Worm (Caenorhabditis elegans) whole organism, L2 larva: ENCODE measurements around the gene F35D2.2.
A peak's percentile ranks its signal among the peaks of the same experiment; 100 is the strongest.

Experiments used
- C34F6.9 ChIP-seq: fragments of 150-350 bp; optimal IDR thresholded peaks from 2 replicates; lab custom pipeline; 2014; ENCODE audit warnings: missing biosample characterization, missing genetic modification characterization
- F13H6.1 ChIP-seq: sonication (generic microtip); optimal IDR thresholded peaks from 2 replicates; lab custom pipeline; 2016; ENCODE audit warnings: missing genetic modification characterization, missing compliant biosample characterization
- R02D3.7 ChIP-seq: fragments of 150-350 bp; optimal IDR thresholded peaks from 2 replicates; lab custom pipeline; 2014; ENCODE audit warnings: missing biosample characterization, missing genetic modification characterization
- Y55F3AM.14 ChIP-seq: fragments of 200-800 bp; sonication (Bioruptor generic); optimal IDR thresholded peaks from 2 replicates; lab custom pipeline; 2018; ENCODE audit warnings: mild to moderate bottlenecking, missing genetic modification characterization, missing compliant biosample characterization
- ZK546.5 ChIP-seq: sonication (generic microtip); optimal IDR thresholded peaks from 2 replicates; lab custom pipeline; 2017; ENCODE audit warnings: missing biosample characterization, missing genetic modification characterization
- alr-1 ChIP-seq: fragments of 150-350 bp; optimal IDR thresholded peaks from 2 replicates; lab custom pipeline; 2014; ENCODE audit warnings: missing biosample characterization, missing genetic modification characterization
- aly-2 ChIP-seq: fragments of 150-350 bp; optimal IDR thresholded peaks from 2 replicates; lab custom pipeline; 2014; ENCODE audit warnings: missing biosample characterization, missing genetic modification characterization
- ama-1 ChIP-seq: fragments of 150-350 bp; optimal IDR thresholded peaks from 2 replicates; lab custom pipeline; 2018; ENCODE audit warnings: inconsistent platforms
- blmp-1 ChIP-seq: sonication (generic microtip); optimal IDR thresholded peaks from 2 replicates; lab custom pipeline; 2017; ENCODE audit warnings: missing genetic modification characterization, mild to moderate bottlenecking, missing compliant biosample characterization, antibody characterized with exemption, moderate library complexity; ENCODE audit not compliant: insufficient read depth
- ceh-16 ChIP-seq: fragments of 150-350 bp; optimal IDR thresholded peaks from 2 replicates; lab custom pipeline; 2014; ENCODE audit warnings: missing biosample characterization, missing genetic modification characterization
- ceh-82 ChIP-seq: fragments of 150-350 bp; optimal IDR thresholded peaks from 2 replicates; lab custom pipeline; 2014; ENCODE audit warnings: missing biosample characterization, missing genetic modification characterization
- crh-2 ChIP-seq: sonication (generic microtip); optimal IDR thresholded peaks from 2 replicates; lab custom pipeline; 2017; ENCODE audit warnings: missing biosample characterization, missing genetic modification characterization
- egl-27 ChIP-seq: sonication (generic microtip); optimal IDR thresholded peaks from 3 replicates; lab custom pipeline; 2017; ENCODE audit warnings: missing biosample characterization, missing genetic modification reagents, missing genetic modification characterization
- elt-1 ChIP-seq: fragments of 150-350 bp; optimal IDR thresholded peaks from 2 replicates; lab custom pipeline; 2014; ENCODE audit warnings: missing biosample characterization, missing genetic modification characterization
- fos-1 ChIP-seq: fragments of 150-350 bp; optimal IDR thresholded peaks from 2 replicates; lab custom pipeline; 2014; ENCODE audit warnings: missing biosample characterization, missing genetic modification characterization
- gmeb-1 ChIP-seq: fragments of 150-350 bp; optimal IDR thresholded peaks from 2 replicates; lab custom pipeline; 2014; ENCODE audit warnings: missing biosample characterization, missing genetic modification characterization
- lin-11 ChIP-seq: fragments of 150-350 bp; sonication (generic microtip); optimal IDR thresholded peaks from 2 replicates; lab custom pipeline; 2014; ENCODE audit warnings: missing biosample characterization, missing genetic modification characterization, inconsistent platforms, mixed read lengths
- lin-13 ChIP-seq: fragments of 150-350 bp; optimal IDR thresholded peaks from 2 replicates; lab custom pipeline; 2014; ENCODE audit warnings: missing biosample characterization, missing genetic modification reagents, missing genetic modification characterization
- lin-39 ChIP-seq: fragments of 150-350 bp; optimal IDR thresholded peaks from 2 replicates; lab custom pipeline; 2014; ENCODE audit warnings: missing biosample characterization, missing genetic modification reagents, missing genetic modification characterization
- lsy-2 ChIP-seq, 2 experiments: fragments of 150-350 bp in 1 of 2; sonication (generic microtip) in 1 of 2; optimal IDR thresholded peaks; 2 replicates each; lab custom pipeline; 2014 to 2017; ENCODE audit warnings: missing biosample characterization in 2 of 2, missing genetic modification characterization in 2 of 2
- mab-5 ChIP-seq: fragments of 150-350 bp; optimal IDR thresholded peaks from 2 replicates; lab custom pipeline; 2014; ENCODE audit warnings: missing biosample characterization, missing genetic modification characterization
- mbf-1 ChIP-seq: sonication (generic microtip); optimal IDR thresholded peaks from 2 replicates; lab custom pipeline; 2017; ENCODE audit warnings: missing biosample characterization, missing genetic modification characterization
- mdl-1 ChIP-seq, 2 experiments: fragments of 150-350 bp in 1 of 2; sonication (generic microtip) in 1 of 2; optimal IDR thresholded peaks; 2 replicates each; lab custom pipeline; 2017; ENCODE audit warnings: missing biosample characterization in 2 of 2, missing genetic modification characterization in 2 of 2
- nhr-10 ChIP-seq: sonication (generic microtip); optimal IDR thresholded peaks from 2 replicates; lab custom pipeline; 2017; ENCODE audit warnings: missing biosample characterization, missing genetic modification characterization
- nhr-11 ChIP-seq: fragments of 150-350 bp; optimal IDR thresholded peaks from 2 replicates; lab custom pipeline; 2014; ENCODE audit warnings: missing biosample characterization, missing genetic modification characterization
- nhr-12 ChIP-seq: fragments of 150-350 bp; optimal IDR thresholded peaks from 2 replicates; lab custom pipeline; 2014; ENCODE audit warnings: missing biosample characterization, missing genetic modification characterization
- nhr-129 ChIP-seq: fragments of 150-350 bp; optimal IDR thresholded peaks from 2 replicates; lab custom pipeline; 2014; ENCODE audit warnings: missing biosample characterization, missing genetic modification characterization
- nhr-21 ChIP-seq: fragments of 150-350 bp; optimal IDR thresholded peaks from 2 replicates; lab custom pipeline; 2014; ENCODE audit warnings: missing biosample characterization, missing genetic modification characterization
- nhr-23 ChIP-seq: fragments of 150-350 bp; optimal IDR thresholded peaks from 2 replicates; lab custom pipeline; 2014; ENCODE audit warnings: missing biosample characterization, missing genetic modification reagents, missing genetic modification characterization
- nhr-237 ChIP-seq: fragments of 150-350 bp; optimal IDR thresholded peaks from 2 replicates; lab custom pipeline; 2014; ENCODE audit warnings: missing biosample characterization, missing genetic modification characterization
- nhr-25 ChIP-seq: fragments of 150-350 bp; sonication (generic microtip); optimal IDR thresholded peaks from 3 replicates; lab custom pipeline; 2014; ENCODE audit warnings: missing biosample characterization, missing genetic modification characterization
- nhr-6 ChIP-seq: fragments of 150-350 bp; optimal IDR thresholded peaks from 2 replicates; lab custom pipeline; 2014; ENCODE audit warnings: missing biosample characterization, missing genetic modification characterization
- nhr-77 ChIP-seq: fragments of 150-350 bp; optimal IDR thresholded peaks from 2 replicates; lab custom pipeline; 2014; ENCODE audit warnings: missing biosample characterization, missing genetic modification characterization
- peb-1 ChIP-seq: fragments of 150-350 bp; optimal IDR thresholded peaks from 2 replicates; lab custom pipeline; 2014; ENCODE audit warnings: missing biosample characterization, missing genetic modification characterization
- sem-4 ChIP-seq: fragments of 150-350 bp; optimal IDR thresholded peaks from 2 replicates; lab custom pipeline; 2014; ENCODE audit warnings: missing biosample characterization, missing genetic modification reagents, missing genetic modification characterization
- skn-1 ChIP-seq: sonication (generic microtip); optimal IDR thresholded peaks from 2 replicates; lab custom pipeline; 2017; ENCODE audit warnings: missing biosample characterization, missing genetic modification characterization
- sma-3 ChIP-seq: sonication (generic microtip); optimal IDR thresholded peaks from 2 replicates; lab custom pipeline; 2016; ENCODE audit warnings: missing genetic modification reagents, missing genetic modification characterization, missing compliant biosample characterization
- sma-9 ChIP-seq, 2 experiments: fragments of 150-350 bp in 1 of 2; sonication (generic microtip) in 1 of 2; optimal IDR thresholded peaks; 2 replicates each; lab custom pipeline; 2014 to 2016; ENCODE audit warnings: missing genetic modification characterization in 2 of 2, mild to moderate bottlenecking in 1 of 2, missing biosample characterization in 1 of 2, missing compliant biosample characterization in 1 of 2, missing genetic modification reagents in 1 of 2, moderate library complexity in 1 of 2
- snpc-4 ChIP-seq: fragments of 150-350 bp; optimal IDR thresholded peaks from 2 replicates; lab custom pipeline; 2014; ENCODE audit warnings: missing biosample characterization, missing genetic modification characterization
- unc-39 ChIP-seq: fragments of 150-350 bp; optimal IDR thresholded peaks from 2 replicates; lab custom pipeline; 2014; ENCODE audit warnings: missing biosample characterization, missing genetic modification characterization
- unc-55 ChIP-seq: fragments of 150-350 bp; sonication (generic microtip); optimal IDR thresholded peaks from 3 replicates; lab custom pipeline; 2014; ENCODE audit warnings: missing biosample characterization, missing genetic modification reagents, missing genetic modification characterization
- unc-62 ChIP-seq: fragments of 150-350 bp; optimal IDR thresholded peaks from 2 replicates; lab custom pipeline; 2014; ENCODE audit warnings: missing biosample characterization, missing genetic modification reagents, missing genetic modification characterization
- zag-1 ChIP-seq: fragments of 150-350 bp; optimal IDR thresholded peaks from 2 replicates; lab custom pipeline; 2014; ENCODE audit warnings: missing biosample characterization, missing genetic modification characterization
- ztf-1 ChIP-seq: fragments of 200-800 bp; sonication (Bioruptor generic); conservative IDR thresholded peaks from 2 replicates; pipeline ENCODE4 v1.3.6; 2022; ENCODE audit warnings: missing genetic modification characterization, missing compliant biosample characterization
- ztf-11 ChIP-seq: sonication (generic microtip); optimal IDR thresholded peaks from 2 replicates; lab custom pipeline; 2017; ENCODE audit warnings: missing biosample characterization, missing genetic modification characterization
- ztf-4 ChIP-seq: fragments of 150-350 bp; optimal IDR thresholded peaks from 2 replicates; lab custom pipeline; 2014; ENCODE audit warnings: missing biosample characterization, missing genetic modification characterization

The F35D2.2 gene

ce11 chrII:7528210-7528609 lies 46.0 kb upstream of the F35D2.2 start (continued):
- no peak for TF ChIP-seq egl-27 (tag; lab: Kevin White, UChicago)

DNA sequence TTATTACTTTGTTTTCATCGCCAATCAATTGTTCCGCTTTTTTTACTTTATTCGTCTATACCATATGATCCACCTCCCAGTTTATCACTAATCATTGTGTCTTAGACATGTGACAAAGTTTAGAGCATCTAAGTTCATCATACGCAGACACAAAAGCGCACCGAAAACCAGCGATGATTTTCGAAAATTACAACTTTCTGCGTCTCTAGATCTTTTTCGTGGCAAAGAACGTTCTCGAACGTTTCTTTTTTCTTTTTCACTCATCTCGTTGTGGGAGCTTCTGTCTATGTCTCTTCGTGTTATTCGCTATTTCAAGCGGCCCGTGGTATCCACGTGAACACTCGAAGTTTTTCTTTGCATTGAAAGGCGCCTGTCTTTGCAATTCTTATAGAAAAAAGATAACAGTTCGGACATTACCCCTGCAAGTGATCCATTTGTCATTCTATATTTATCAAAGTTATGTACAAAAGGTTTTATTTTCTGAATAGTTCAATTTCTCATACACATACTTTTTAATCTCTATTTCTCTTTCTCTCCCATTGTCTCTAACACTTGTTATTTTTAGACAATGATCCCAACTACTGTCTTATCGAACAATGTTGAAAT lies 45.1 kb upstream of the F35D2.2 start, which contains the start of gene ZK1290.5:
TSS of gene ZK1290.5 (plus strand) at position 566 of the 606 bp plus-strand sequence.
- no peak for TF ChIP-seq alr-1 (tag; lab: Kevin White, UChicago)
- TF ChIP-seq nhr-23 (tag; lab: Kevin White, UChicago) = no peak
- TF ChIP-seq ceh-16 (tag; lab: Kevin White, UChicago) = no peak
- TF ChIP-seq peb-1 = no peak
- TF ChIP-seq skn-1 (tag; lab: Kevin White, UChicago) = peak; percentile 62
- TF ChIP-seq mab-5 (tag; lab: Kevin White, UChicago) = peak; percentile 27
- TF ChIP-seq ceh-82 (tag; lab: Kevin White, UChicago) = no peak
- TF ChIP-seq nhr-11 (tag; lab: Kevin White, UChicago) = no peak
- TF ChIP-seq ZK546.5 (tag; lab: Kevin White, UChicago) = no peak
- TF ChIP-seq sma-3 (GFP tag; lab: Kevin White, UChicago) = peak; percentile 97
- TF ChIP-seq mdl-1 (tag; optimal IDR thresholded peaks at IDR 0.05; lab: Kevin White, UChicago) = peak; percentile 74 to 90
- peak; percentile 69 for TF ChIP-seq Y55F3AM.14 (GFP tag; lab: Kevin White, UChicago)
- TF ChIP-seq unc-62 (GFP tag; lab: Kevin White, UChicago) = peak; percentile 18
- no peak for TF ChIP-seq ztf-1
- no peak for TF ChIP-seq nhr-12 (tag; lab: Kevin White, UChicago)
- TF ChIP-seq lin-39 (tag; lab: Kevin White, UChicago) = no peak
- TF ChIP-seq unc-55 (GFP tag; lab: Kevin White, UChicago) = peak; percentile 68
- TF ChIP-seq ztf-11 (tag; lab: Kevin White, UChicago) = no peak
- no peak for TF ChIP-seq nhr-237 (tag; lab: Kevin White, UChicago)
- TF ChIP-seq nhr-21 (tag; lab: Kevin White, UChicago) = peak; percentile 94
- no peak for TF ChIP-seq ama-1 (lab: Kevin White, UChicago)
- peak; percentile 87 for TF ChIP-seq fos-1 (tag; lab: Kevin White, UChicago)
- peak; percentile 47 for TF ChIP-seq lin-13
- TF ChIP-seq F13H6.1 (tag; lab: Kevin White, UChicago) = peak; percentile 95
- TF ChIP-seq mbf-1 (tag; lab: Kevin White, UChicago) = no peak
- TF ChIP-seq crh-2 (tag; lab: Kevin White, UChicago) = peak; percentile 98
- peak; percentile 96 for TF ChIP-seq C34F6.9 (tag; lab: Kevin White, UChicago)
- TF ChIP-seq zag-1 (tag; lab: Kevin White, UChicago) = peak; percentile 53
- TF ChIP-seq nhr-6 (tag; lab: Kevin White, UChicago) = peak; percentile 84
- peak; percentile 71 for TF ChIP-seq blmp-1 (tag; lab: Kevin White, UChicago)
- peak; percentile 92 for TF ChIP-seq egl-27 (tag; lab: Kevin White, UChicago)
- TF ChIP-seq nhr-10 = peak; percentile 52
- no peak for TF ChIP-seq unc-39 (tag; lab: Kevin White, UChicago)
- TF ChIP-seq elt-1 (tag; lab: Kevin White, UChicago) = no peak
- peak; percentile 18 for TF ChIP-seq snpc-4
- peak; percentile 84 for TF ChIP-seq ztf-4 (tag; lab: Kevin White, UChicago)
- TF ChIP-seq nhr-129 (tag; lab: Kevin White, UChicago) = peak; percentile 93
- no peak for TF ChIP-seq R02D3.7
- TF ChIP-seq gmeb-1 (tag; lab: Kevin White, UChicago) = peak; percentile 62
- TF ChIP-seq nhr-77 = no peak
- TF ChIP-seq lsy-2 (tag; optimal IDR thresholded peaks at IDR 0.05; lab: Kevin White, UChicago) = peak; percentile 28 to 89
- no peak for TF ChIP-seq lin-11 (tag; lab: Kevin White, UChicago)
- TF ChIP-seq nhr-25 (tag; lab: Kevin White, UChicago) = peak; percentile 91
- TF ChIP-seq sem-4 = peak; percentile 79
- no peak for TF ChIP-seq aly-2 (tag; lab: Kevin White, UChicago)
- peak; percentile 98 for TF ChIP-seq sma-9 (GFP tag; optimal IDR thresholded peaks at IDR 0.05; lab: Kevin White, UChicago)
- TF ChIP-seq sma-9 (tag; optimal IDR thresholded peaks at IDR 0.05; lab: Kevin White, UChicago) = peak; percentile 18
